Fruit fly (Drosophila melanogaster): ENCODE results near the gene CG8188.

Gene CG8188

DNA sequence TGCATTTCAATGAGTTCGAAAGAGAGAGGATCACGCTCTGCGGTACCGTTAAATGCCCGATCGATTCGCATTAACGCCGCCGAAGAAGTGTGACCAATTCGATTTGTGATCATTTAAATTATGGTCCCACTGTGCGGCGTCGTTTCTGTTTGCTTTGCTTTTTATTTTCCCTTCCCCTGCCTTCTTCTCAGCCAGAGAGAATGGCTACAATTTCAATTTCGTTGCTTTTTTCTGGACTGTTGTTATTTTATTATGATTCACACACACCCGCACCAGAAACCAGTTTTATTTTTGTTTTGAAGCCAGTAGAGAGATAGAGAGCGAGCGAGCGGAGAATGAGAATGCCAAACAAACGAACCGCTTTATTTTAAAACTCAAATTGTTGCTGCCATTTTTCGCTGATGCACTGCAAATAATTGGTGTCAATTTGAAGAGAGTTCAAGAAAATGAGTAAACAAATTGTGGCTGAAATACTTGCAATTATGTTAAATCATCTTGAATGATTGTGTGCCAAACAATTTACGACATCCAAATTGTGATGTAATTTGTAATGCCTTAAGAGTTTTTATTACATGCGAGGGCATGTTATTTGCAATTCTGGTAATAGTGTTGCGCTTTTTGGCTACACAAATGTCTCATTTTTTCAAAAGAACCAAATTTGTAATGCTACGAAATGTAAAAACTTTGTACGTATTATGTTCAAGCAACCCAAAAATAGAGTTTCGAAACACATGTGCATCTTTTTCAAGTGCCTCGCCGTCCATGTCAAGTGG is 40.0 kb upstream of the CG8188 start (continued):
- no peak for TF ChIP-seq CG1529 (GFP tag; optimal IDR thresholded peaks at IDR 0.05)
- peak in 1 of 3 experiments; percentile 43 for TF ChIP-seq lola (GFP tag; optimal IDR thresholded peaks at IDR 0.05)
- TF ChIP-seq CG13775 (GFP tag; optimal IDR thresholded peaks at IDR 0.05) = no peak
- peak; percentile 31 for TF ChIP-seq Spps (tag; optimal IDR thresholded peaks at IDR 0.05)
- no peak for TF ChIP-seq GATAe (GFP tag; conservative IDR thresholded peaks at IDR 0.05)
- TF ChIP-seq kah (GFP tag; optimal IDR thresholded peaks at IDR 0.05) = no peak
- no peak for TF ChIP-seq CG11247 (GFP tag; IDR thresholded peaks at IDR 0.05)
- no peak for TF ChIP-seq tup (GFP tag; optimal IDR thresholded peaks at IDR 0.05)
- no peak for TF ChIP-seq YL-1 (GFP tag; optimal IDR thresholded peaks at IDR 0.05)
- peak; percentile 48 for TF ChIP-seq CG30403 (GFP tag; optimal IDR thresholded peaks at IDR 0.05)
- no peak for TF ChIP-seq seq (GFP tag; IDR thresholded peaks at IDR 0.05)
- TF ChIP-seq CG2202 (tag; optimal IDR thresholded peaks at IDR 0.05) = no peak
- peak; percentile 12 for TF ChIP-seq Xbp1 (GFP tag; optimal IDR thresholded peaks at IDR 0.05)
- TF ChIP-seq Hr51 (GFP tag; optimal IDR thresholded peaks at IDR 0.05) = peak in 1 of 2 experiments; percentile 61
- peak; percentile 63 for TF ChIP-seq CG3281 (GFP tag; optimal IDR thresholded peaks at IDR 0.05)
- no peak for TF ChIP-seq cad (GFP tag; optimal IDR thresholded peaks at IDR 0.05)
- TF ChIP-seq vvl (GFP tag; IDR thresholded peaks at IDR 0.05) = 0 out of 2 replicates have a peak, but pooled peaks have one; percentile 5
- peak; percentile 63 for TF ChIP-seq CG1603 (tag; optimal IDR thresholded peaks at IDR 0.05)
- TF ChIP-seq lmd (GFP tag; IDR thresholded peaks at IDR 0.05) = peak; percentile 61
- TF ChIP-seq E2f1 (GFP tag; IDR thresholded peaks at IDR 0.05) = no peak
- no peak for TF ChIP-seq CG3407 (GFP tag; optimal IDR thresholded peaks at IDR 0.05)
- TF ChIP-seq CG1832 (GFP tag; optimal IDR thresholded peaks at IDR 0.05) = no peak
- TF ChIP-seq CG12071 (GFP tag; optimal IDR thresholded peaks at IDR 0.05) = peak; percentile 18
- TF ChIP-seq CG9609 (GFP tag; optimal IDR thresholded peaks at IDR 0.05) = peak; percentile 26
- TF ChIP-seq CG12104 (GFP tag; optimal IDR thresholded peaks at IDR 0.05) = peak; percentile 20
- TF ChIP-seq Stat92E (GFP tag; optimal IDR thresholded peaks at IDR 0.05) = no peak
- TF ChIP-seq HHEX (GFP tag; optimal IDR thresholded peaks at IDR 0.05) = peak; percentile 19
- TF ChIP-seq cas (GFP tag; IDR thresholded peaks at IDR 0.05) = no peak
- no peak for TF ChIP-seq CG6683 (GFP tag; optimal IDR thresholded peaks at IDR 0.05)
- TF ChIP-seq zfh2 (GFP tag; optimal IDR thresholded peaks at IDR 0.05) = no peak
- no peak for TF ChIP-seq ap (GFP tag; IDR thresholded peaks at IDR 0.05)
- no peak for TF ChIP-seq hbn (GFP tag; IDR thresholded peaks at IDR 0.05; ENCODE audit: partially characterized antibody)
- peak; percentile 5 for TF ChIP-seq chn (GFP tag; optimal IDR thresholded peaks at IDR 0.05)
- no peak for TF ChIP-seq ATbp (GFP tag; optimal IDR thresholded peaks at IDR 0.05)
- no peak for TF ChIP-seq rib (GFP tag; IDR thresholded peaks at IDR 0.05)
- no peak for TF ChIP-seq Dip2 (GFP tag; IDR thresholded peaks at IDR 0.05)
- TF ChIP-seq knrl (GFP tag; IDR thresholded peaks at IDR 0.05; ENCODE audit: partially characterized antibody) = 0 out of 3 replicates have a peak, but pooled peaks have one; percentile 15
- no peak for TF ChIP-seq CG10959 (GFP tag; IDR thresholded peaks at IDR 0.05)
- TF ChIP-seq Dek (tag; optimal IDR thresholded peaks at IDR 0.05) = no peak
- peak; percentile 4 for TF ChIP-seq Abd-B (GFP tag; optimal IDR thresholded peaks at IDR 0.05)
- no peak for TF ChIP-seq ssp (GFP tag; IDR thresholded peaks at IDR 0.05)
- peak; percentile 19 for TF ChIP-seq repo (GFP tag; optimal IDR thresholded peaks at IDR 0.05)
- peak; percentile 15; the same call in 1 of the 2 replicates for TF ChIP-seq sisA (GFP tag; IDR thresholded peaks at IDR 0.05)
- TF ChIP-seq unc-4 (GFP tag; IDR thresholded peaks at IDR 0.05; ENCODE audit: partially characterized antibody) = peak; percentile 35; the same call in 1 of the 2 replicates
- no peak for TF ChIP-seq CHES-1-like (GFP tag; optimal IDR thresholded peaks at IDR 0.05)
- TF ChIP-seq CG11398 (GFP tag; optimal IDR thresholded peaks at IDR 0.05) = no peak
- TF ChIP-seq CG4404 (GFP tag; IDR thresholded peaks at IDR 0.05) = no peak
- peak; percentile 65 for TF ChIP-seq sens (GFP tag)
- TF ChIP-seq CG4424 (GFP tag; optimal IDR thresholded peaks at IDR 0.05) = peak; percentile 43
